Worm (Caenorhabditis elegans) whole organism, midembryonic: ENCODE data around the gene Y44A6D.6.

ENCODE experiments used
- T22C8.4 ChIP-seq: fragments of 200-800 bp; sonication (Bioruptor generic); IDR thresholded peaks from 2 replicates; pipeline ENCODE4 v1.3.6; 2022; ENCODE audit warnings: missing genetic modification characterization, missing compliant biosample characterization
- cog-1 ChIP-seq: sonication (generic microtip); optimal IDR thresholded peaks from 2 replicates; lab custom pipeline; 2016; ENCODE audit warnings: missing genetic modification characterization, missing compliant biosample characterization
- ref-1 ChIP-seq: fragments of 200-800 bp; sonication (Bioruptor generic); conservative IDR thresholded peaks from 2 replicates; pipeline ENCODE4 v1.3.6; 2022; ENCODE audit warnings: missing genetic modification reagents, missing genetic modification characterization, missing compliant biosample characterization

ce11 chrV:20790616-20791015 is 16.5 kb upstream of the Y44A6D.6 start:
- TF ChIP-seq cog-1 (tag; lab: Kevin White, UChicago) (no peak), T22C8.4 (GFP tag; lab: Robert Waterston, UW) (no peak), ref-1 (GFP tag; lab: Robert Waterston, UW) (no peak)
